Fruit fly (Drosophila melanogaster) whole organism, wandering third instar larva: ENCODE measurements around the gene CG1387.
A peak's percentile ranks its signal among the peaks of the same experiment; 100 is the strongest.

Experiments
- Abd-B ChIP-seq: fragments of >200 bp; optimal IDR thresholded peaks from 2 replicates; lab custom pipeline; 2017; ENCODE audit warnings: missing biosample characterization, missing genetic modification characterization
- CG32264 ChIP-seq: fragments of 200-800 bp; sonication (Bioruptor generic); optimal IDR thresholded peaks from 2 replicates; lab custom pipeline; 2016; ENCODE audit warnings: missing biosample characterization, missing genetic modification characterization
- CG9705 ChIP-seq: fragments of 200-800 bp; sonication (Bioruptor generic); optimal IDR thresholded peaks from 2 replicates; lab custom pipeline; 2018; ENCODE audit warnings: missing biosample characterization, mild to moderate bottlenecking, missing genetic modification characterization
- CrebA ChIP-seq: fragments of 200-800 bp; sonication (Bioruptor generic); optimal IDR thresholded peaks from 2 replicates; lab custom pipeline; 2016; ENCODE audit warnings: missing biosample characterization, mild to moderate bottlenecking, missing genetic modification characterization, borderline replicate concordance
- Dfd ChIP-seq: fragments of >200 bp; optimal IDR thresholded peaks from 2 replicates; lab custom pipeline; 2017; ENCODE audit warnings: missing biosample characterization, missing genetic modification characterization
- Dif ChIP-seq: fragments of 200-275, 200-300 bp; sonication (Bioruptor generic); optimal IDR thresholded peaks from 2 replicates; lab custom pipeline; 2018; ENCODE audit warnings: missing biosample characterization, missing genetic modification characterization; ENCODE audit not compliant: partially characterized antibody
- GATAd ChIP-seq: sonication (Bioruptor generic); optimal IDR thresholded peaks from 2 replicates; lab custom pipeline; 2016; ENCODE audit warnings: missing biosample characterization, missing genetic modification characterization
- HLH106 ChIP-seq: fragments of 200-800 bp; optimal IDR thresholded peaks from 3 replicates; lab custom pipeline; 2019; ENCODE audit warnings: missing biosample characterization, mild to moderate bottlenecking, missing genetic modification characterization, moderate library complexity
- Hnf4 ChIP-seq: fragments of 200-800 bp; sonication (Bioruptor generic); optimal IDR thresholded peaks from 2 replicates; lab custom pipeline; 2016; ENCODE audit warnings: missing biosample characterization, mild to moderate bottlenecking, missing genetic modification characterization
- Hr78 ChIP-seq: fragments of >200 bp; optimal IDR thresholded peaks from 2 replicates; lab custom pipeline; 2017; ENCODE audit warnings: missing biosample characterization, missing genetic modification characterization
- Hr83 ChIP-seq: fragments of 200-300 bp; sonication (Bioruptor generic); optimal IDR thresholded peaks from 2 replicates; lab custom pipeline; 2016; ENCODE audit warnings: missing biosample characterization, mild to moderate bottlenecking, missing genetic modification characterization, moderate library complexity; ENCODE audit not compliant: poor library complexity, severe bottlenecking
- Jra ChIP-seq: sonication (Bioruptor generic); optimal IDR thresholded peaks from 2 replicates; lab custom pipeline; 2016; ENCODE audit warnings: missing biosample characterization, missing genetic modification characterization
- Mio ChIP-seq: sonication (Bioruptor generic); optimal IDR thresholded peaks from 2 replicates; lab custom pipeline; 2016; ENCODE audit warnings: missing biosample characterization, missing genetic modification characterization
- Myc ChIP-seq: fragments of >200 bp; optimal IDR thresholded peaks from 2 replicates; lab custom pipeline; 2017
- N ChIP-seq: fragments of >200 bp; optimal IDR thresholded peaks from 2 replicates; lab custom pipeline; 2018; ENCODE audit warnings: missing biosample characterization, missing external identifiers, missing genetic modification characterization
- OdsH ChIP-seq: fragments of 200-800 bp; sonication (Bioruptor generic); optimal IDR thresholded peaks from 2 replicates; lab custom pipeline; 2016; ENCODE audit warnings: missing biosample characterization, mild to moderate bottlenecking, missing genetic modification characterization
- Rel ChIP-seq, 2 experiments: fragments of 200-800 bp; sonication (Bioruptor generic) in 1 of 2; optimal IDR thresholded peaks; 2 replicates in 1 of 2; 3 replicates in 1 of 2; lab custom pipeline; 2016 to 2019; ENCODE audit warnings: mild to moderate bottlenecking in 2 of 2, missing biosample characterization in 2 of 2, missing genetic modification characterization in 2 of 2, moderate library complexity in 1 of 2
- Sp1 ChIP-seq: fragments of 200-800 bp; sonication (Bioruptor generic); optimal IDR thresholded peaks from 3 replicates; lab custom pipeline; 2019; ENCODE audit warnings: missing biosample characterization, mild to moderate bottlenecking, missing genetic modification characterization, moderate library complexity
- Vsx2 ChIP-seq: fragments of 200-300, 225-300 bp; sonication (Bioruptor generic); optimal IDR thresholded peaks from 2 replicates; lab custom pipeline; 2018; ENCODE audit warnings: missing biosample characterization, missing genetic modification characterization; ENCODE audit not compliant: partially characterized antibody
- br ChIP-seq: fragments of 200-800 bp; sonication (Bioruptor generic); optimal IDR thresholded peaks from 2 replicates; lab custom pipeline; 2016; ENCODE audit warnings: missing biosample characterization, missing genetic modification characterization
- brk ChIP-seq: fragments of 200-800 bp; sonication (Bioruptor generic); optimal IDR thresholded peaks from 2 replicates; lab custom pipeline; 2016; ENCODE audit warnings: missing biosample characterization, mild to moderate bottlenecking, missing genetic modification characterization
- dl ChIP-seq, 2 experiments: fragments of 175-275, 200-275 bp in 1 of 2; fragments of 200-275 bp in 1 of 2; sonication (Bioruptor generic); optimal IDR thresholded peaks; lab custom pipeline; 2018; ENCODE audit warnings: mild to moderate bottlenecking in 2 of 2, missing biosample characterization in 2 of 2, missing genetic modification characterization in 2 of 2, moderate library complexity in 2 of 2; ENCODE audit not compliant: partially characterized antibody in 2 of 2, insufficient read depth in 1 of 2
- dmrt93B ChIP-seq: fragments of 200-800 bp; sonication (Bioruptor generic); optimal IDR thresholded peaks from 2 replicates; lab custom pipeline; 2018; ENCODE audit warnings: missing biosample characterization, mild to moderate bottlenecking, missing genetic modification characterization
- dsf ChIP-seq: sonication (Bioruptor generic); optimal IDR thresholded peaks from 2 replicates; lab custom pipeline; 2016; ENCODE audit warnings: missing biosample characterization, missing genetic modification characterization, borderline replicate concordance
- ey ChIP-seq: fragments of 200-800 bp; sonication (Bioruptor generic); optimal IDR thresholded peaks from 2 replicates; lab custom pipeline; 2016; ENCODE audit warnings: missing biosample characterization, missing genetic modification characterization
- foxo ChIP-seq, 2 experiments: fragments of 200-800 bp; sonication (Bioruptor generic); optimal IDR thresholded peaks; 2 replicates in 1 of 2; 3 replicates in 1 of 2; lab custom pipeline; 2016 to 2017; ENCODE audit warnings: missing biosample characterization in 2 of 2, missing genetic modification characterization in 2 of 2
- fru ChIP-seq: fragments of 200-800 bp; sonication (Bioruptor generic); optimal IDR thresholded peaks from 3 replicates; lab custom pipeline; 2016; ENCODE audit warnings: missing biosample characterization, mild to moderate bottlenecking, missing genetic modification characterization
- h ChIP-seq: fragments of 200-800 bp; sonication (Bioruptor generic); optimal IDR thresholded peaks from 3 replicates; lab custom pipeline; 2016; ENCODE audit warnings: missing biosample characterization, mild to moderate bottlenecking, missing genetic modification characterization
- jim ChIP-seq: fragments of 175-275, 200-325 bp; sonication (Bioruptor generic); optimal IDR thresholded peaks from 2 replicates; lab custom pipeline; 2016; ENCODE audit warnings: missing biosample characterization, mild to moderate bottlenecking, missing genetic modification characterization
- lola ChIP-seq: fragments of >200 bp; optimal IDR thresholded peaks from 2 replicates; lab custom pipeline; 2017; ENCODE audit warnings: missing biosample characterization, missing genetic modification characterization
- pan ChIP-seq: fragments of >200 bp; optimal IDR thresholded peaks from 2 replicates; lab custom pipeline; 2017
- psq ChIP-seq: fragments of 200-800 bp; sonication (Bioruptor generic); optimal IDR thresholded peaks from 3 replicates; lab custom pipeline; 2017; ENCODE audit warnings: missing biosample characterization, mild to moderate bottlenecking, missing genetic modification characterization, moderate library complexity
- rgr ChIP-seq: fragments of 200-800 bp; sonication (Bioruptor generic); optimal IDR thresholded peaks from 3 replicates; lab custom pipeline; 2016; ENCODE audit warnings: missing biosample characterization, mild to moderate bottlenecking, missing genetic modification characterization
- sage ChIP-seq: fragments of 200-800 bp; sonication (Bioruptor generic); optimal IDR thresholded peaks from 2 replicates; lab custom pipeline; 2016; ENCODE audit warnings: missing biosample characterization, mild to moderate bottlenecking, missing genetic modification characterization
- sv ChIP-seq: fragments of 200-800 bp; sonication (Bioruptor generic); optimal IDR thresholded peaks from 3 replicates; lab custom pipeline; 2016; ENCODE audit warnings: missing biosample characterization, missing genetic modification characterization
- tai ChIP-seq: sonication (Bioruptor generic); optimal IDR thresholded peaks from 2 replicates; lab custom pipeline; 2016; ENCODE audit warnings: missing biosample characterization, missing genetic modification characterization
- usp ChIP-seq: fragments of >200 bp; optimal IDR thresholded peaks from 2 replicates; lab custom pipeline; 2017; ENCODE audit warnings: missing biosample characterization, missing genetic modification characterization
- woc ChIP-seq: sonication (Bioruptor generic); optimal IDR thresholded peaks from 2 replicates; lab custom pipeline; 2016; ENCODE audit warnings: missing biosample characterization, mild to moderate bottlenecking, missing genetic modification characterization

Gene CG1387

DNA sequence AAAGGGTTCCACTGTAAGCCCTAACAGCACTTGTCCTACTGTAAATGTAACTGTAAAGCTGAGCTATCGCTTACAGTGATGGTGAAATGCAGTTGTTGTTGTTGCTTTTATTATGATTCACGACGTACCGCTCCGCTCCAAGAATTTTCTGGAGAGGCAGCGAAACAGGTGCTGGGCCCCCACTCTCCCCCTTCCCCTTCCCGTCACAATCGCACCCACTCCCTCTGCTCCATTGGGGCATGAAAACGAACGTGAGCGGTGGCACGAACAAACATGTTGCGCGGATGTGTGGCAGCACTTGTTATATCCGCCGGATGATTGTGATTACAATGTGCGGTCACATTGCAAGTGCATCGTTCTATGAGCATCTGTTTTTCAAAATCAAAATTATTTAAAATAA lies 34.0 kb downstream of the CG1387 start:
- TF ChIP-seq HLH106 (no peak), tai (GFP tag; lab: Kevin White, UChicago) (no peak), dsf (GFP tag; lab: Kevin White, UChicago) (no peak), fru (GFP tag; lab: Kevin White, UChicago) (no peak), OdsH (GFP tag; lab: Kevin White, UChicago) (no peak), br (GFP tag; lab: Kevin White, UChicago) (no peak), psq (GFP tag; lab: Kevin White, UChicago) (no peak), Myc (lab: Kevin White, UChicago) (no peak), CG9705 (GFP tag; lab: Kevin White, UChicago) (no peak), Rel (GFP tag; optimal IDR thresholded peaks at IDR 0.05; lab: Kevin White, UChicago) (no peak), Rel (tag; optimal IDR thresholded peaks at IDR 0.05; lab: Kevin White, UChicago) (no peak), brk (GFP tag; lab: Kevin White, UChicago) (no peak)

- TF ChIP-seq dl (GFP tag; optimal IDR thresholded peaks at IDR 0.05; lab: Kevin White, UChicago; ENCODE audit: insufficient read depth in 1 of 2, partially characterized antibody in 2 of 2) = peak; percentile 91 to 97
- no peak for TF ChIP-seq dsf (GFP tag; lab: Kevin White, UChicago)
- no peak for TF ChIP-seq brk (GFP tag; lab: Kevin White, UChicago)
- no peak for TF ChIP-seq Rel (GFP tag; optimal IDR thresholded peaks at IDR 0.05; lab: Kevin White, UChicago)
- TF ChIP-seq Rel (tag; optimal IDR thresholded peaks at IDR 0.05; lab: Kevin White, UChicago) = peak; percentile 48
- TF ChIP-seq pan (lab: Kevin White, UChicago) = peak; percentile 78
- TF ChIP-seq sage = peak; percentile 44
- TF ChIP-seq rgr = peak; percentile 48
- peak; percentile 98 for TF ChIP-seq Dif (GFP tag; lab: Kevin White, UChicago)
- TF ChIP-seq h (GFP tag; lab: Kevin White, UChicago) = peak; percentile 59
- TF ChIP-seq Hr78 (GFP tag; lab: Kevin White, UChicago) = no peak
- TF ChIP-seq sv (GFP tag; lab: Kevin White, UChicago) = no peak
- no peak for TF ChIP-seq dmrt93B (GFP tag; lab: Kevin White, UChicago)
- TF ChIP-seq Myc (lab: Kevin White, UChicago) = no peak
- no peak for TF ChIP-seq usp (GFP tag; lab: Kevin White, UChicago)
- TF ChIP-seq HLH106 = peak; percentile 20
- TF ChIP-seq psq (GFP tag; lab: Kevin White, UChicago) = peak; percentile 89
- no peak for TF ChIP-seq Mio (GFP tag; lab: Kevin White, UChicago)
- peak; percentile 22 for TF ChIP-seq tai (GFP tag; lab: Kevin White, UChicago)
- TF ChIP-seq CG32264 (GFP tag; lab: Kevin White, UChicago) = no peak
- TF ChIP-seq N = peak; percentile 80
- no peak for TF ChIP-seq lola (GFP tag; lab: Kevin White, UChicago)
- no peak for TF ChIP-seq CrebA (GFP tag; lab: Kevin White, UChicago)
- peak; percentile 45 for TF ChIP-seq woc (GFP tag; lab: Kevin White, UChicago)
- peak; percentile 99 for TF ChIP-seq Dfd (GFP tag; lab: Kevin White, UChicago)
- peak; percentile 45 for TF ChIP-seq fru (GFP tag; lab: Kevin White, UChicago)
- no peak for TF ChIP-seq GATAd
- no peak for TF ChIP-seq CG9705 (GFP tag; lab: Kevin White, UChicago)
- peak; percentile 44 for TF ChIP-seq Hr83 (GFP tag; lab: Kevin White, UChicago)
- TF ChIP-seq Sp1 (GFP tag; lab: Kevin White, UChicago) = peak; percentile 32
- TF ChIP-seq Abd-B (GFP tag; lab: Kevin White, UChicago) = no peak
- TF ChIP-seq Vsx2 (GFP tag; lab: Kevin White, UChicago) = peak; percentile 96
- no peak for TF ChIP-seq Hnf4
- peak; percentile 38 for TF ChIP-seq OdsH (GFP tag; lab: Kevin White, UChicago)
- no peak for TF ChIP-seq jim (GFP tag; lab: Kevin White, UChicago)
- peak in 1 of 2 experiments; percentile 47 for TF ChIP-seq foxo (GFP tag; optimal IDR thresholded peaks at IDR 0.05; lab: Kevin White, UChicago)
- peak; percentile 28 for TF ChIP-seq br (GFP tag; lab: Kevin White, UChicago)
- peak; percentile 60 for TF ChIP-seq Jra (GFP tag; lab: Kevin White, UChicago)
- peak; percentile 52 for TF ChIP-seq ey (GFP tag; lab: Kevin White, UChicago)
These were observed 35.3 kb downstream of the CG1387 start for dm6 chrX:8420772-8421448.
